Fruit fly (Drosophila melanogaster): ENCODE results near the gene CG7991.

CG7991 gene

dm6 chr3L:1652700-1653200, 21.8 kb upstream of the CG7991 start, which contains the start of the genes CG7970 and Vta1:
Gene CG7970, plus strand, starts transcription at chr3L:1652750.
Gene Vta1, minus strand, starts transcription at chr3L:1652900.
- TF ChIP-seq psq (optimal IDR thresholded peaks at IDR 0.05): no peak
- no peak for TF ChIP-seq ttk (optimal IDR thresholded peaks at IDR 0.05)

dm6 chr3L:1653752-1654151, 20.8 kb upstream of the CG7991 start:
- TF ChIP-seq h (optimal IDR thresholded peaks at IDR 0.05) (no peak), ttk (optimal IDR thresholded peaks at IDR 0.05) (no peak), psq (optimal IDR thresholded peaks at IDR 0.05) (no peak), Myc (optimal IDR thresholded peaks at IDR 0.05) (no peak), insv (optimal IDR thresholded peaks at IDR 0.05) (no peak), Sin3A (optimal IDR thresholded peaks at IDR 0.05) (no peak)

- no peak for TF ChIP-seq ttk (optimal IDR thresholded peaks at IDR 0.05)
- TF ChIP-seq h (optimal IDR thresholded peaks at IDR 0.05): no peak
- no peak for TF ChIP-seq Myc (optimal IDR thresholded peaks at IDR 0.05)
- TF ChIP-seq psq (optimal IDR thresholded peaks at IDR 0.05): no peak
- no peak for TF ChIP-seq insv (optimal IDR thresholded peaks at IDR 0.05)
- no peak for TF ChIP-seq Sin3A (optimal IDR thresholded peaks at IDR 0.05)
Measured at dm6 chr3L:1661738-1662370, 12.7 kb upstream of the CG7991 start.

dm6 chr3L:1663531-1663930, 11.0 kb upstream of the CG7991 start:
- TF ChIP-seq h (optimal IDR thresholded peaks at IDR 0.05) (no peak), ttk (optimal IDR thresholded peaks at IDR 0.05) (no peak), insv (optimal IDR thresholded peaks at IDR 0.05) (no peak), Myc (optimal IDR thresholded peaks at IDR 0.05) (no peak), psq (optimal IDR thresholded peaks at IDR 0.05) (no peak), Sin3A (optimal IDR thresholded peaks at IDR 0.05) (no peak)

dm6 chr3L:1664205-1664604, 10.3 kb upstream of the CG7991 start:
- TF ChIP-seq insv (optimal IDR thresholded peaks at IDR 0.05) (no peak), ttk (optimal IDR thresholded peaks at IDR 0.05) (peak; percentile 82)

- TF ChIP-seq insv (optimal IDR thresholded peaks at IDR 0.05) (no peak), ttk (optimal IDR thresholded peaks at IDR 0.05) (no peak), Myc (optimal IDR thresholded peaks at IDR 0.05) (no peak), h (optimal IDR thresholded peaks at IDR 0.05) (no peak), Sin3A (optimal IDR thresholded peaks at IDR 0.05) (no peak), psq (optimal IDR thresholded peaks at IDR 0.05) (no peak)
Measured at dm6 chr3L:1664876-1665275, 9.6 kb upstream of the CG7991 start, which contains the start of the genes Srrm234 and CG7974. Gene Srrm234, minus strand, starts transcription at chr3L:1665064. Gene CG7974, plus strand, starts transcription at chr3L:1665138.

dm6 chr3L:1665544-1665943, 9.0 kb upstream of the CG7991 start:
- TF ChIP-seq psq (optimal IDR thresholded peaks at IDR 0.05): no peak
- TF ChIP-seq Sin3A (optimal IDR thresholded peaks at IDR 0.05): no peak
- TF ChIP-seq h (optimal IDR thresholded peaks at IDR 0.05): no peak
- TF ChIP-seq insv (optimal IDR thresholded peaks at IDR 0.05): no peak
- TF ChIP-seq ttk (optimal IDR thresholded peaks at IDR 0.05): no peak
- no peak for TF ChIP-seq Myc (optimal IDR thresholded peaks at IDR 0.05)

- TF ChIP-seq Sin3A (optimal IDR thresholded peaks at IDR 0.05) (no peak), ttk (optimal IDR thresholded peaks at IDR 0.05) (peak; percentile 94), h (optimal IDR thresholded peaks at IDR 0.05) (no peak), insv (optimal IDR thresholded peaks at IDR 0.05) (no peak), Myc (optimal IDR thresholded peaks at IDR 0.05) (no peak)
Measured at dm6 chr3L:1667423-1667822, 7.1 kb upstream of the CG7991 start.

- TF ChIP-seq psq (optimal IDR thresholded peaks at IDR 0.05): no peak
- no peak for TF ChIP-seq Sin3A (optimal IDR thresholded peaks at IDR 0.05)
- no peak for TF ChIP-seq ttk (optimal IDR thresholded peaks at IDR 0.05)
- no peak for TF ChIP-seq h (optimal IDR thresholded peaks at IDR 0.05)
Measured at dm6 chr3L:1668504-1668903, 6.0 kb upstream of the CG7991 start, which contains the start of gene RpL23A. Gene RpL23A, minus strand, starts transcription at chr3L:1668654.

- TF ChIP-seq ttk (optimal IDR thresholded peaks at IDR 0.05) (no peak), Sin3A (optimal IDR thresholded peaks at IDR 0.05) (no peak), psq (optimal IDR thresholded peaks at IDR 0.05) (no peak), Myc (optimal IDR thresholded peaks at IDR 0.05) (no peak), insv (optimal IDR thresholded peaks at IDR 0.05) (no peak), h (optimal IDR thresholded peaks at IDR 0.05) (no peak)
Measured at dm6 chr3L:1670008-1670407, 4.5 kb upstream of the CG7991 start, which contains the start of gene RabX5. Gene RabX5, minus strand, starts transcription at chr3L:1670108.

dm6 chr3L:1672627-1673026, 1.9 kb upstream of the CG7991 start, which contains the start of gene CG13930:
Gene CG13930, minus strand, starts transcription at chr3L:1672727.
- TF ChIP-seq ttk (optimal IDR thresholded peaks at IDR 0.05): no peak
- no peak for TF ChIP-seq psq (optimal IDR thresholded peaks at IDR 0.05)
- no peak for TF ChIP-seq insv (optimal IDR thresholded peaks at IDR 0.05)
- TF ChIP-seq Myc (optimal IDR thresholded peaks at IDR 0.05): no peak
- no peak for TF ChIP-seq Sin3A (optimal IDR thresholded peaks at IDR 0.05)
- TF ChIP-seq h (optimal IDR thresholded peaks at IDR 0.05): no peak

dm6 chr3L:1675242-1675641, 733 bp downstream of the CG7991 start:
- TF ChIP-seq insv (optimal IDR thresholded peaks at IDR 0.05) (no peak), Sin3A (optimal IDR thresholded peaks at IDR 0.05) (no peak), Myc (optimal IDR thresholded peaks at IDR 0.05) (no peak)

- TF ChIP-seq ttk (optimal IDR thresholded peaks at IDR 0.05): no peak
- no peak for TF ChIP-seq Myc (optimal IDR thresholded peaks at IDR 0.05)
- no peak for TF ChIP-seq insv (optimal IDR thresholded peaks at IDR 0.05)
- no peak for TF ChIP-seq h (optimal IDR thresholded peaks at IDR 0.05)
Measured at dm6 chr3L:1676222-1676621, 1.7 kb downstream of the CG7991 start.
